Worm (Caenorhabditis elegans): ENCODE results near the gene C24B9.3.

ce11 chrV:2742298-2742697 is 30.9 kb upstream of the C24B9.3 start, which contains the start of gene srg-62:
- TF ChIP-seq ama-1 (optimal IDR thresholded peaks at IDR 0.05) (no peak), tbx-37 (GFP tag; conservative IDR thresholded peaks at IDR 0.05) (no peak), ceh-13 (GFP tag; optimal IDR thresholded peaks at IDR 0.05) (no peak), ceh-36 (tag; optimal IDR thresholded peaks at IDR 0.05) (no peak), B0310.2 (tag; optimal IDR thresholded peaks at IDR 0.05) (no peak), tbx-11 (GFP tag; IDR thresholded peaks at IDR 0.05) (no peak), hmbx-1 (tag; optimal IDR thresholded peaks at IDR 0.05) (no peak)

All from whole organism, early embryonic.